Worm (Caenorhabditis elegans) whole organism, L4 larva: ENCODE results near the gene ulp-4.

Experiments
- daf-19 ChIP-seq: fragments of 200-800 bp; sonication (Bioruptor generic); conservative IDR thresholded peaks from 2 replicates; pipeline ENCODE4 v1.3.6; 2022; ENCODE audit warnings: missing genetic modification characterization, missing compliant biosample characterization
- dve-1 ChIP-seq: sonication (generic microtip); optimal IDR thresholded peaks from 2 replicates; lab custom pipeline; 2017; ENCODE audit warnings: antibody characterized with exemption, mild to moderate bottlenecking, missing genetic modification characterization, missing compliant biosample characterization; ENCODE audit not compliant: insufficient read depth
- hlh-30 ChIP-seq: sonication (generic microtip); optimal IDR thresholded peaks from 2 replicates; lab custom pipeline; 2017; ENCODE audit warnings: antibody characterized with exemption, mild to moderate bottlenecking, missing genetic modification characterization, missing compliant biosample characterization; ENCODE audit not compliant: insufficient read depth
- mep-1 ChIP-seq: fragments of 150-350 bp; sonication (generic microtip); optimal IDR thresholded peaks from 3 replicates; lab custom pipeline; 2014; ENCODE audit warnings: missing biosample characterization, missing genetic modification characterization
- mes-2 ChIP-seq: sonication (generic microtip); optimal IDR thresholded peaks from 2 replicates; lab custom pipeline; 2016; ENCODE audit warnings: missing genotype, mild to moderate bottlenecking, missing genetic modification characterization, missing compliant biosample characterization; ENCODE audit not compliant: poor library complexity, severe bottlenecking
- pha-4 ChIP-seq, 2 experiments: fragments of 150-350 bp in 1 of 2; fragments of 200-800 bp in 1 of 2; sonication (Bioruptor generic) in 1 of 2; IDR thresholded peaks in 1 of 2; optimal IDR thresholded peaks in 1 of 2; 2 replicates each; pipeline versions ENCODE4 v1.3.6 to Lab custom; 2014 to 2022; ENCODE audit warnings: missing genetic modification characterization in 2 of 2, missing genetic modification reagents in 2 of 2, missing biosample characterization in 1 of 2, missing compliant biosample characterization in 1 of 2

ce11 chrII:8162120-8162648 lies 32.4 kb downstream of the ulp-4 start, which contains the start of the genes emb-27 and rrf-3:
- TF ChIP-seq pha-4 (GFP tag; IDR thresholded peaks at IDR 0.05; lab: Robert Waterston, UW) (no peak), pha-4 (tag; optimal IDR thresholded peaks at IDR 0.05; lab: Kevin White, UChicago) (no peak), dve-1 (tag; lab: Kevin White, UChicago) (no peak), hlh-30 (no peak), daf-19 (GFP tag; lab: Robert Waterston, UW) (no peak), mes-2 (tag; lab: Kevin White, UChicago) (peak; percentile 59), mep-1 (no peak)
